Fruit fly (Drosophila melanogaster) whole organism, adult: ENCODE results near the gene Bug22.

Experiments used
- CG11617 ChIP-seq: fragments of 200-800 bp; sonication (Bioruptor generic); optimal IDR thresholded peaks from 2 replicates; lab custom pipeline; 2017; ENCODE audit warnings: mild to moderate bottlenecking, missing biosample characterization, missing genetic modification reagents, missing genetic modification characterization
- CG12768 ChIP-seq: fragments of 200-800 bp; sonication (Bioruptor generic); optimal IDR thresholded peaks from 2 replicates; lab custom pipeline; 2017; ENCODE audit warnings: missing biosample characterization, missing genetic modification characterization, mild to moderate bottlenecking, moderate library complexity, missing genetic modification reagents
- CG14711 ChIP-seq: fragments of 200-800 bp; sonication (Bioruptor generic); optimal IDR thresholded peaks from 2 replicates; lab custom pipeline; 2018; ENCODE audit warnings: missing biosample characterization, mild to moderate bottlenecking, missing genetic modification characterization, moderate library complexity
- CG1620 ChIP-seq: fragments of 200-800 bp; sonication (Bioruptor generic); optimal IDR thresholded peaks from 2 replicates; lab custom pipeline; 2016; ENCODE audit warnings: missing biosample characterization, missing genetic modification characterization
- CG33017 ChIP-seq: fragments of 200-800 bp; sonication (Bioruptor generic); optimal IDR thresholded peaks from 2 replicates; lab custom pipeline; 2018; ENCODE audit warnings: missing biosample characterization, mild to moderate bottlenecking, missing genetic modification characterization, moderate library complexity
- CG5204 ChIP-seq: fragments of 200-800 bp; sonication (Bioruptor generic); optimal IDR thresholded peaks from 2 replicates; lab custom pipeline; 2016; ENCODE audit warnings: missing biosample characterization, missing genetic modification characterization
- CG7045 ChIP-seq: fragments of 200-800 bp; sonication (Bioruptor generic); optimal IDR thresholded peaks from 2 replicates; lab custom pipeline; 2017; ENCODE audit warnings: missing biosample characterization, mild to moderate bottlenecking, missing genetic modification characterization
- CG7101 ChIP-seq: fragments of 200-800 bp; sonication (Bioruptor generic); optimal IDR thresholded peaks from 2 replicates; lab custom pipeline; 2018; ENCODE audit warnings: missing biosample characterization, mild to moderate bottlenecking, missing genetic modification characterization, moderate library complexity
- Clk ChIP-seq: fragments of 200-800 bp; sonication (Bioruptor generic); optimal IDR thresholded peaks from 2 replicates; lab custom pipeline; 2017; ENCODE audit warnings: missing biosample characterization, missing genetic modification characterization
- Crg-1 ChIP-seq: fragments of 200-800 bp; sonication (Bioruptor generic); optimal IDR thresholded peaks from 2 replicates; lab custom pipeline; 2016; ENCODE audit warnings: missing biosample characterization, missing genetic modification characterization
- Hr96 ChIP-seq: fragments of 200-800 bp; sonication (Bioruptor generic); optimal IDR thresholded peaks from 2 replicates; lab custom pipeline; 2016; ENCODE audit warnings: missing biosample characterization, missing genetic modification characterization
- Mnt ChIP-seq: fragments of 200-800 bp; sonication (Bioruptor generic); optimal IDR thresholded peaks from 2 replicates; lab custom pipeline; 2016; ENCODE audit warnings: missing biosample characterization, mild to moderate bottlenecking, missing genetic modification characterization
- bab1 ChIP-seq: fragments of 200-800 bp; sonication (Bioruptor generic); optimal IDR thresholded peaks from 3 replicates; lab custom pipeline; 2019; ENCODE audit warnings: missing biosample characterization, mild to moderate bottlenecking, missing genetic modification characterization, moderate library complexity
- cic ChIP-seq: fragments of 200-800 bp; sonication (Bioruptor generic); optimal IDR thresholded peaks from 2 replicates; lab custom pipeline; 2017; ENCODE audit warnings: missing biosample characterization, mild to moderate bottlenecking, missing genetic modification characterization, moderate library complexity
- cnc ChIP-seq, 2 experiments: fragments of >200 bp; optimal IDR thresholded peaks; 2 replicates each; lab custom pipeline; 2017
- kay ChIP-seq: fragments of 200-800 bp; sonication (Bioruptor generic); peaks from one replicate; lab custom pipeline; 2016; ENCODE audit warnings: missing biosample characterization, missing genetic modification characterization, borderline replicate concordance
- ovo ChIP-seq: fragments of 200-800 bp; sonication (Bioruptor generic); optimal IDR thresholded peaks from 2 replicates; lab custom pipeline; 2016; ENCODE audit warnings: missing biosample characterization, missing genetic modification characterization
- pad ChIP-seq: fragments of 200-800 bp; sonication (Bioruptor generic); optimal IDR thresholded peaks from 3 replicates; lab custom pipeline; 2017; ENCODE audit warnings: missing biosample characterization, missing genetic modification characterization, mild to moderate bottlenecking, moderate library complexity, missing genetic modification reagents
- tj ChIP-seq: fragments of 200-800 bp; sonication (Bioruptor generic); optimal IDR thresholded peaks from 3 replicates; lab custom pipeline; 2017; ENCODE audit warnings: missing biosample characterization, mild to moderate bottlenecking, missing genetic modification characterization, moderate library complexity
- toe ChIP-seq: fragments of 200-800 bp; sonication (Bioruptor generic); optimal IDR thresholded peaks from 2 replicates; lab custom pipeline; 2016; ENCODE audit warnings: missing biosample characterization, missing genetic modification characterization

Gene Bug22

DNA sequence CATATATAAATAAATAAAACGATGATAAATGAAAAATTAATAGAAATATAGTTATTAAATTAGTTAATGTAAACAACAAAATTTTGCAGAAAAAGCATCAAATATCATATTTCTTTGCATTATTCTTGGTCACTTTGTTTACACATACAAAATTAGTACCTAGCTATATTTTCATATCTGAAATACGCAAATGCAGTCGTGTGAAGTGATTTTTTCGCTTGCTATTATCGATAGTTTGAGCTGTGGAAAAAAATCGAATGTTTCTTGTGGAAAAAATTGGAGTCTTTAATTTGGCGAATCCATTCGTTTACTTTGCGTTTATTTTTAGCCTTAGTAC, 34.3 kb downstream of the Bug22 start, which contains the start of gene Cnot4:
Gene Cnot4 (plus strand): TSS at position 229 of the 337 bp plus-strand sequence.
- no peak for TF ChIP-seq pad (GFP tag; lab: Kevin White, UChicago)
- no peak for TF ChIP-seq CG12768 (GFP tag; lab: Kevin White, UChicago)
- no peak for TF ChIP-seq Mnt (GFP tag; lab: Kevin White, UChicago)
- TF ChIP-seq CG7101 (tag; lab: Kevin White, UChicago) = no peak
- TF ChIP-seq Hr96 (GFP tag; lab: Kevin White, UChicago) = no peak
- TF ChIP-seq CG33017 (tag; lab: Kevin White, UChicago) = no peak
- no peak for TF ChIP-seq cnc (optimal IDR thresholded peaks at IDR 0.05; lab: Kevin White, UChicago)
- no peak for TF ChIP-seq Clk (GFP tag; lab: Kevin White, UChicago)
- TF ChIP-seq CG11617 (GFP tag; lab: Kevin White, UChicago) = no peak
- TF ChIP-seq bab1 (GFP tag; lab: Kevin White, UChicago) = no peak
- no peak for TF ChIP-seq kay (GFP tag; lab: Kevin White, UChicago)

DNA sequence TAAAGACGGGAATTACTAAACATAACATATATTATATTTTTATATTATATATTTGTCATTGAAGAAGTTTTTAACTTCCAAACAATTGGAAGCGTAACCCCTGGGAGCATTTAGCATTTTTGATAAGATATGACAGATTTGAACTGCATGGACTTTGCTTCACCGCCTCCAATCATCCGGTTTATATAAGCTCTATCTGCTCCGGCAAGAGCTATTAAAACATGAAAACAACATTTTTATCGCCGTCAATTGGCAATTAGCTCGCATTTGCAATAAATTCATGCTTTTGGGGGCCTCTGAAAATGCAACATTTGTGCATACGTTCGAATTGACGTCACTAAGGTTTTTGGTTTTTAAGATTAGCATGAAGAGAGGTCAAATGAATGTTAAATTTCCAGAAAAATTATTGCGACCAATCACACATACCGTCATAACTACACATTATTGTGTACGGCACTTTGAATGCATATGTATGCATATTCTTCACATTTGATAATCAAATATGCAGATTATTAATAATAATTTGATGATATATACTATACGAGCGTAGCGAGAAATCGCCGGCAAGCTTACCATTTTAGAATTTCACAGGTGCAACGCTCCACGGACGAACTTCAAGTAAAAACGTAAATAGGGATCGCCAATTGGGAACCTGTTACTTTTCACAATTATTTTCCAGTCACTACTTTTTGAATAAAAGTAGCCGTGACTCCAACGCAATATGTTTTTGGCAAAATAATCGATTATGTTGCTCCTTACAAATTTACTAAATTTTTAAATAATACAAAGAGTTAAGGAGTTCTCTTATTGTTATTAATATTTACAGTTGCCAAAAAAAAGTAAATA, 34.9 kb downstream of the Bug22 start, which contains the start of gene Mdh1:
Gene Mdh1 (minus strand): TSS at position 691 of the 846 bp plus-strand sequence.
- TF ChIP-seq cnc (optimal IDR thresholded peaks at IDR 0.05; lab: Kevin White, UChicago) (no peak), CG1620 (no peak), bab1 (GFP tag; lab: Kevin White, UChicago) (peak; percentile 32), Mnt (GFP tag; lab: Kevin White, UChicago) (peak; percentile 28), CG33017 (tag; lab: Kevin White, UChicago) (peak; percentile 25), CG12768 (GFP tag; lab: Kevin White, UChicago) (peak; percentile 19), CG5204 (GFP tag; lab: Kevin White, UChicago) (no peak), toe (GFP tag; lab: Kevin White, UChicago) (no peak), Clk (GFP tag; lab: Kevin White, UChicago) (no peak), kay (GFP tag; lab: Kevin White, UChicago) (peak; percentile 79), pad (GFP tag; lab: Kevin White, UChicago) (no peak), Crg-1 (GFP tag; lab: Kevin White, UChicago) (no peak), CG7045 (GFP tag; lab: Kevin White, UChicago) (no peak), Hr96 (GFP tag; lab: Kevin White, UChicago) (no peak), ovo (GFP tag; lab: Kevin White, UChicago) (no peak), CG14711 (no peak), CG11617 (GFP tag; lab: Kevin White, UChicago) (peak; percentile 5)

DNA sequence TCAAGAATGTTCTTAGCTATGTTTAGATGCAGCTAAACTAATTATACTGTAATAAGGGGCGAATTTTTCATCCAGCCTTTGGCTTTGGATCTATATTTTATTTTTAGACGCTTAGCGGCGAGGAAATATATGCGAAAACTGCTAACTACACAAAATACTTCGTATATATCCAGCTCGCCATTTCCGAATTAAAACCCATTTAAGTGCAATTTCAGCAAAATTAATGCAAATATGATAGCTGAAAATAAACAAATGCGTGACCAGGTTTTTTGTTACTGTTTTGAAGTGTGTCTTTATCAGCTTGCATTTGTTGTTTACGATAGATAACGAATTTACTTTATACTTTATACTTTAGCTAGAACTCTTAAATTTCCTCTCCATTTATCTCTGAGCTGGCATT, 35.7 kb downstream of the Bug22 start:
- no peak for TF ChIP-seq bab1 (GFP tag; lab: Kevin White, UChicago)
- peak; percentile 96 for TF ChIP-seq tj (GFP tag; lab: Kevin White, UChicago)
- no peak for TF ChIP-seq toe (GFP tag; lab: Kevin White, UChicago)
- TF ChIP-seq pad (GFP tag; lab: Kevin White, UChicago) = no peak
- TF ChIP-seq CG7101 (tag; lab: Kevin White, UChicago) = no peak

DNA sequence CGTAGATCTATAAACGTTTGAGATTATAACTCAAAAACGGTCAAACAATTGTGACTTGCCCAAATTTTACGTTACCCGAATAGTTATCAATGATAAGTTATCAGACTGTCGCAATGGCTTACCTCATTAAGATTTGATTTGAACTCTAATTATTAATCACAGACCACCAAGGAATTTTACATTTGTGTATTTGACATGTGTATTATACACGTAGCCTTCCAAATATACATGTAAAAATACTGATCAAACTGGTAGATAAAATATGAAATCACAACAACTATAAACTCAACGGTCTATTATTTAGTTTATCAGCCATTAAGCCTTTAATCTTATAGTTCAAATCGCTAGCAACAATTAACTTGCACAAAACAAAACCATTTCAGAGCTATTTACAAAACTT, 37.3 kb downstream of the Bug22 start:
- no peak for TF ChIP-seq toe (GFP tag; lab: Kevin White, UChicago)
- TF ChIP-seq Mnt (GFP tag; lab: Kevin White, UChicago) = no peak
- TF ChIP-seq kay (GFP tag; lab: Kevin White, UChicago) = no peak
- no peak for TF ChIP-seq CG5204 (GFP tag; lab: Kevin White, UChicago)
- no peak for TF ChIP-seq bab1 (GFP tag; lab: Kevin White, UChicago)
- TF ChIP-seq cic (GFP tag; lab: Kevin White, UChicago) = no peak
- no peak for TF ChIP-seq cnc (optimal IDR thresholded peaks at IDR 0.05; lab: Kevin White, UChicago)
- no peak for TF ChIP-seq Hr96 (GFP tag; lab: Kevin White, UChicago)
- TF ChIP-seq CG14711 = no peak
- TF ChIP-seq pad (GFP tag; lab: Kevin White, UChicago) = no peak
- no peak for TF ChIP-seq CG33017 (tag; lab: Kevin White, UChicago)
- no peak for TF ChIP-seq Crg-1 (GFP tag; lab: Kevin White, UChicago)
- no peak for TF ChIP-seq CG1620
- no peak for TF ChIP-seq CG7045 (GFP tag; lab: Kevin White, UChicago)
- TF ChIP-seq tj (GFP tag; lab: Kevin White, UChicago) = no peak

DNA sequence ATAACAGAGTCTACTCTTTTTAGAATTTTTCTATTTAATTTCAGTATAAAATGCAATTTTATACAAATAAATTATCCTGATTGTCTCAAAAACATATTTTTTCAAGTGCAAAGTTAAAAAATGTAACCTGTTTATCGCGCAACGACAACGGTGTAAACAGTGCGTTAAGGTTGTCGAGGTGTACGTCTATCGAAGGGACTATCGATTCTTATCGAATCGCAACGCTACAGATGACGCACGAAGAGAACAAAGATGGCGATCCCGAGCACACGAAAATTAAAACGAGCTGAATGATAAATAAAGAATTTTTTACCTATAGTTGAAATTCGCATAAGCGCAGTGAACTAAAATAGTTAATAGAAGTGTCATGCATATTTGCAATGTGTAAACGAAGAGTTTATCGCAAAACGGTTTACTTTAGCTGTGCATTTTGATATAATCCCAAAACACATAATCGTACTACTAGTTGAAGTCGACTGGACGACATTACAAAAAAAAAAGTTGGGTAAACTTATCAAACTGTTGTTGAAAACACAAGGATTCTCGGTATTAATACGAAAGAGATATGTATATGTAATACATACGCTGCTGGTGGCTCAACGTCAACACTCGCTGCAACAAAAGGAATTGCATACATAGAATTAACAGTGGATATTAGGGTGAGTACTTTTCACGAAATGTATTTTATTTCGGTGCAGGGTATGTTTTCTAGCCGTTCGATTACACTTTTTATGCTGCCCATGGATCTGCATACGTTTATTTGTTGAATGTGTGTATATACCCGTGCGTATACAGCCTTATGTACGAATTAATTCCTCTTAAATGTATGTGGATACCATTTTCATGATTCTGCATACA, 42.6 kb downstream of the Bug22 start, which contains the start of gene da:
Gene da (plus strand): TSS at position 237 of the 858 bp plus-strand sequence.
- TF ChIP-seq CG5204 (GFP tag; lab: Kevin White, UChicago) = no peak
- TF ChIP-seq pad (GFP tag; lab: Kevin White, UChicago) = peak; percentile 28
- peak; percentile 74 for TF ChIP-seq CG11617 (GFP tag; lab: Kevin White, UChicago)
- no peak for TF ChIP-seq Hr96 (GFP tag; lab: Kevin White, UChicago)
- peak; percentile 70 for TF ChIP-seq CG1620
- peak; percentile 49 for TF ChIP-seq CG33017 (tag; lab: Kevin White, UChicago)
- TF ChIP-seq CG7045 (GFP tag; lab: Kevin White, UChicago) = peak; percentile 53
- TF ChIP-seq bab1 (GFP tag; lab: Kevin White, UChicago) = peak; percentile 21
- peak; percentile 63 for TF ChIP-seq CG14711
- TF ChIP-seq CG12768 (GFP tag; lab: Kevin White, UChicago) = peak; percentile 52
- TF ChIP-seq tj (GFP tag; lab: Kevin White, UChicago) = peak; percentile 30
- peak; percentile 33 for TF ChIP-seq Crg-1 (GFP tag; lab: Kevin White, UChicago)
- peak; percentile 69 for TF ChIP-seq Mnt (GFP tag; lab: Kevin White, UChicago)
- no peak for TF ChIP-seq toe (GFP tag; lab: Kevin White, UChicago)
- TF ChIP-seq cic (GFP tag; lab: Kevin White, UChicago) = peak; percentile 45
- no peak for TF ChIP-seq cnc (optimal IDR thresholded peaks at IDR 0.05; lab: Kevin White, UChicago)
- no peak for TF ChIP-seq Clk (GFP tag; lab: Kevin White, UChicago)
- TF ChIP-seq CG7101 (tag; lab: Kevin White, UChicago) = peak; percentile 62
- no peak for TF ChIP-seq ovo (GFP tag; lab: Kevin White, UChicago)
- TF ChIP-seq kay (GFP tag; lab: Kevin White, UChicago) = peak; percentile 99
